Worm (Caenorhabditis elegans) whole organism, L4 larva: ENCODE results near the gene sfxn-1.1.

Experiments
- aha-1 ChIP-seq: fragments of 150-350 bp; peaks from one replicate; lab custom pipeline; 2014; ENCODE audit warnings: missing biosample characterization, missing genetic modification characterization
- aly-2 ChIP-seq: sonication (generic microtip); optimal IDR thresholded peaks from 2 replicates; lab custom pipeline; 2018; ENCODE audit warnings: missing biosample characterization, missing genetic modification characterization
- attf-4 ChIP-seq: sonication (generic microtip); optimal IDR thresholded peaks from 3 replicates; lab custom pipeline; 2017; ENCODE audit warnings: missing biosample characterization, missing genetic modification characterization
- ceh-62 ChIP-seq: sonication (generic microtip); optimal IDR thresholded peaks from 2 replicates; lab custom pipeline; 2017; ENCODE audit warnings: missing biosample characterization, missing genetic modification characterization
- ctbp-1 ChIP-seq: fragments of 200-800 bp; sonication (Bioruptor generic); IDR thresholded peaks from 2 replicates; pipeline ENCODE4 v1.3.6; 2022; ENCODE audit warnings: missing genetic modification reagents, missing genetic modification characterization, missing compliant biosample characterization
- daf-16 ChIP-seq, 3 experiments: sonication (generic microtip); optimal IDR thresholded peaks; 2 replicates each; lab custom pipeline; 2016 to 2017; ENCODE audit warnings: missing genetic modification characterization in 3 of 3, missing genetic modification reagents in 3 of 3, mild to moderate bottlenecking in 2 of 3, missing compliant biosample characterization in 2 of 3, missing biosample characterization in 1 of 3, moderate library complexity in 1 of 3
- dmd-6 ChIP-seq: fragments of 200-800 bp; sonication (Bioruptor generic); IDR thresholded peaks from 2 replicates; pipeline ENCODE4 v1.3.6; 2022; ENCODE audit warnings: missing genetic modification reagents, missing genetic modification characterization, missing compliant biosample characterization
- dmd-8 ChIP-seq: fragments of 200-800 bp; sonication (Bioruptor generic); IDR thresholded peaks from 2 replicates; pipeline ENCODE4 v1.3.6; 2022; ENCODE audit warnings: missing genetic modification characterization, missing compliant biosample characterization
- duxl-1 ChIP-seq: sonication (generic microtip); optimal IDR thresholded peaks from 2 replicates; lab custom pipeline; 2016; ENCODE audit warnings: mild to moderate bottlenecking, missing genetic modification characterization, moderate library complexity, missing compliant biosample characterization; ENCODE audit not compliant: poor library complexity
- dve-1 ChIP-seq: sonication (generic microtip); optimal IDR thresholded peaks from 2 replicates; lab custom pipeline; 2017; ENCODE audit warnings: antibody characterized with exemption, mild to moderate bottlenecking, missing genetic modification characterization, missing compliant biosample characterization; ENCODE audit not compliant: insufficient read depth
- egl-27 ChIP-seq: sonication (generic microtip); optimal IDR thresholded peaks from 3 replicates; lab custom pipeline; 2017; ENCODE audit warnings: missing biosample characterization, missing genetic modification reagents, missing genetic modification characterization
- gei-8 ChIP-seq: fragments of 200-800 bp; sonication (Bioruptor generic); optimal IDR thresholded peaks from 2 replicates; lab custom pipeline; 2018; ENCODE audit warnings: mild to moderate bottlenecking, missing genetic modification characterization, missing compliant biosample characterization
- hlh-11 ChIP-seq: fragments of 200-800 bp; sonication (Bioruptor generic); optimal IDR thresholded peaks from 2 replicates; lab custom pipeline; 2018; ENCODE audit warnings: mild to moderate bottlenecking, missing genetic modification characterization, missing compliant biosample characterization
- hlh-30 ChIP-seq: sonication (generic microtip); optimal IDR thresholded peaks from 2 replicates; lab custom pipeline; 2017; ENCODE audit warnings: antibody characterized with exemption, mild to moderate bottlenecking, missing genetic modification characterization, missing compliant biosample characterization; ENCODE audit not compliant: insufficient read depth
- lir-3 ChIP-seq: sonication (generic microtip); optimal IDR thresholded peaks from 2 replicates; lab custom pipeline; 2016; ENCODE audit warnings: mild to moderate bottlenecking, missing genetic modification characterization, missing compliant biosample characterization
- lsy-2 ChIP-seq, 2 experiments: fragments of 150-350 bp in 1 of 2; sonication (generic microtip) in 1 of 2; optimal IDR thresholded peaks; 2 replicates each; lab custom pipeline; 2014 to 2017; ENCODE audit warnings: missing biosample characterization in 2 of 2, missing genetic modification characterization in 2 of 2
- mdl-1 ChIP-seq, 2 experiments: fragments of 150-350 bp in 1 of 2; sonication (generic microtip) in 1 of 2; optimal IDR thresholded peaks; 2 replicates each; lab custom pipeline; 2014 to 2017; ENCODE audit warnings: missing biosample characterization in 2 of 2, missing genetic modification characterization in 2 of 2
- mdt-29 ChIP-seq: fragments of 200-800 bp; sonication (Bioruptor generic); IDR thresholded peaks from 2 replicates; pipeline ENCODE4 v1.3.6; 2022; ENCODE audit warnings: missing genetic modification reagents, missing genetic modification characterization, missing compliant biosample characterization
- mep-1 ChIP-seq: fragments of 150-350 bp; sonication (generic microtip); optimal IDR thresholded peaks from 3 replicates; lab custom pipeline; 2014; ENCODE audit warnings: missing biosample characterization, missing genetic modification characterization
- mes-2 ChIP-seq: sonication (generic microtip); optimal IDR thresholded peaks from 2 replicates; lab custom pipeline; 2016; ENCODE audit warnings: missing genotype, mild to moderate bottlenecking, missing genetic modification characterization, missing compliant biosample characterization; ENCODE audit not compliant: poor library complexity, severe bottlenecking
- nhr-10 ChIP-seq: fragments of 150-350 bp; optimal IDR thresholded peaks from 2 replicates; lab custom pipeline; 2014; ENCODE audit warnings: missing biosample characterization, missing genetic modification characterization
- nhr-102 ChIP-seq: sonication (generic microtip); optimal IDR thresholded peaks from 2 replicates; lab custom pipeline; 2016; ENCODE audit warnings: mild to moderate bottlenecking, missing genetic modification characterization, moderate library complexity, missing compliant biosample characterization
- nhr-28 ChIP-seq: fragments of 150-350 bp; optimal IDR thresholded peaks from 2 replicates; lab custom pipeline; 2014; ENCODE audit warnings: missing biosample characterization, missing genetic modification characterization
- nhr-48 ChIP-seq: sonication (generic microtip); optimal IDR thresholded peaks from 2 replicates; lab custom pipeline; 2016; ENCODE audit warnings: mild to moderate bottlenecking, missing genetic modification characterization, missing compliant biosample characterization
- nhr-6 ChIP-seq: fragments of 150-350 bp; optimal IDR thresholded peaks from 2 replicates; lab custom pipeline; 2014; ENCODE audit warnings: missing biosample characterization, missing genetic modification characterization
- nhr-76 ChIP-seq: fragments of 150-350 bp; optimal IDR thresholded peaks from 2 replicates; lab custom pipeline; 2014; ENCODE audit warnings: missing biosample characterization, missing genetic modification characterization
- pha-4 ChIP-seq, 2 experiments: fragments of 150-350 bp in 1 of 2; fragments of 200-800 bp in 1 of 2; sonication (Bioruptor generic) in 1 of 2; IDR thresholded peaks in 1 of 2; optimal IDR thresholded peaks in 1 of 2; 2 replicates each; pipeline versions ENCODE4 v1.3.6 to Lab custom; 2014 to 2022; ENCODE audit warnings: missing genetic modification characterization in 2 of 2, missing genetic modification reagents in 2 of 2, missing biosample characterization in 1 of 2, missing compliant biosample characterization in 1 of 2
- php-3 ChIP-seq: fragments of 200-800 bp; sonication (Bioruptor generic); IDR thresholded peaks from 2 replicates; pipeline ENCODE4 v1.3.6; 2022; ENCODE audit warnings: missing genetic modification reagents, missing genetic modification characterization, missing compliant biosample characterization
- snpc-1.2 ChIP-seq: fragments of 200-800 bp; sonication (Bioruptor generic); IDR thresholded peaks from 2 replicates; pipeline ENCODE4 v1.3.6; 2022; ENCODE audit warnings: missing genetic modification reagents, missing genetic modification characterization, missing compliant biosample characterization
- tra-1 ChIP-seq: fragments of 200-800 bp; sonication (Bioruptor generic); IDR thresholded peaks from 2 replicates; pipeline ENCODE4 v1.3.6; 2022; ENCODE audit warnings: missing genetic modification reagents, missing genetic modification characterization, missing compliant biosample characterization
- unc-62 ChIP-seq, 3 experiments: fragments of 150-350 bp in 1 of 3; sonication (generic microtip); optimal IDR thresholded peaks in 2 of 3; peaks in 1 of 3; 1 replicate in 1 of 3; 2 replicates in 2 of 3; lab custom pipeline; 2014 to 2017; ENCODE audit warnings: missing biosample characterization in 3 of 3, missing genetic modification characterization in 3 of 3, missing genetic modification reagents in 3 of 3, missing genotype in 1 of 3
- zag-1 ChIP-seq: fragments of 150-350 bp; optimal IDR thresholded peaks from 2 replicates; lab custom pipeline; 2014; ENCODE audit warnings: missing biosample characterization, missing genetic modification characterization
- zfp-3 ChIP-seq: fragments of 200-800 bp; sonication (Bioruptor generic); conservative IDR thresholded peaks from 2 replicates; pipeline ENCODE4 v1.3.6; 2022; ENCODE audit warnings: missing genetic modification reagents, missing genetic modification characterization, missing compliant biosample characterization
- zip-11 ChIP-seq: fragments of 200-800 bp; sonication (Bioruptor generic); IDR thresholded peaks from 2 replicates; pipeline ENCODE4 v1.3.6; 2022; ENCODE audit warnings: missing genetic modification characterization, missing compliant biosample characterization

sfxn-1.1 gene

DNA sequence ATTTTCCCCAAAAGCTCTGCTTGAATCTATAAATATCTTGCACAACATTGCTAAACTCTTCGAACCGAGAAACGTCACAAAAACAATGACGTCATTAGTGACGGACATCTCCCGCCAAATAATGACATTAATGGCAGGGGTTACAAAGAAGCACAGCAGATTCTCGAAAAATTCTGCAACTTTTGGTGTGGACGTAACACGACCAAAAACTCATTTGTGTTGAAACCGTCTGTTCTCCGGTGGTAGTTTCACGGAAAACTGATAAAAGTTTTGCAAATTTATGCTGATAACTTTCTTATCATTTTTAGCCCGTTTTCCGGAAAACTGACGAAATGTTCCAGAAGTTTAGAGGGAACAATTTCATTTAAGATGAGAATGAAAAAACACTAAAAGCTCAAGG is 20.1 kb downstream of the sfxn-1.1 start:
- no peak for TF ChIP-seq daf-16 (GFP tag; optimal IDR thresholded peaks at IDR 0.05; lab: Kevin White, UChicago)
- TF ChIP-seq daf-16 (tag; optimal IDR thresholded peaks at IDR 0.05; lab: Kevin White, UChicago): peak; percentile 31
- no peak for TF ChIP-seq duxl-1 (tag; lab: Kevin White, UChicago)
- 0 out of 2 replicates have a peak, but pooled peaks have one; percentile 13 for TF ChIP-seq php-3
- no peak for TF ChIP-seq zip-11
- no peak for TF ChIP-seq nhr-102 (tag; lab: Kevin White, UChicago)
- TF ChIP-seq mdt-29: 0 out of 2 replicates have a peak, but pooled peaks have one; percentile 25
- TF ChIP-seq hlh-11 (tag; lab: Kevin White, UChicago): peak; percentile 60
- no peak for TF ChIP-seq nhr-10 (tag; lab: Kevin White, UChicago)
- peak in 1 of 2 experiments; percentile 15 for TF ChIP-seq lsy-2 (tag; optimal IDR thresholded peaks at IDR 0.05; lab: Kevin White, UChicago)
- TF ChIP-seq attf-4: no peak
- TF ChIP-seq egl-27: no peak
- peak; percentile 45 for TF ChIP-seq nhr-28 (tag; lab: Kevin White, UChicago)
- peak; percentile 32 for TF ChIP-seq dve-1 (tag; lab: Kevin White, UChicago)
- TF ChIP-seq dmd-6 (GFP tag; lab: Robert Waterston, UW): peak; percentile 90

DNA sequence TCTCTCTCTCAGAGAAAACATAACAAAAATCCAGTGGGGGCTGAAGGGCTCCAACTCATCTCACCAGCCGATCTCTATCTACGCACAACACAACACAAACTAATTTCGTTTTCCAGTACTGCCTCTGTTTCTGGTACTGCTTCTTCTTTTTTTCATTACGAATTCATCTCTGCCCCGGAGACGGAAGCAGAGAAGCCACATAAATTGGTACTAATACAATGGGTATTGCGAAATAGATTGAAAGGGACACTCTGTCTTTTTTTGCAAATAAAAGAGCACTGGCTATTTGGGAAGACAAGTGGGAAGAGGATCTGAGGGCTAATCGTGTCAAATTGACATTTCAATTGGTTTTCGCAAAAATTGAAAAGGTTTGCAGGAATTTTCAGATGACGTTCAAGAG is 21.4 kb downstream of the sfxn-1.1 start:
- peak; percentile 25 for TF ChIP-seq mep-1
- TF ChIP-seq ceh-62 (tag; lab: Kevin White, UChicago): no peak
- TF ChIP-seq zag-1: no peak
- peak; percentile 52; the same call in 1 of the 2 replicates for TF ChIP-seq ctbp-1 (GFP tag; lab: Robert Waterston, UW)
- no peak for TF ChIP-seq nhr-6 (tag; lab: Kevin White, UChicago)
- peak in 1 of 2 experiments; percentile 14 for TF ChIP-seq lsy-2 (tag; optimal IDR thresholded peaks at IDR 0.05; lab: Kevin White, UChicago)

DNA sequence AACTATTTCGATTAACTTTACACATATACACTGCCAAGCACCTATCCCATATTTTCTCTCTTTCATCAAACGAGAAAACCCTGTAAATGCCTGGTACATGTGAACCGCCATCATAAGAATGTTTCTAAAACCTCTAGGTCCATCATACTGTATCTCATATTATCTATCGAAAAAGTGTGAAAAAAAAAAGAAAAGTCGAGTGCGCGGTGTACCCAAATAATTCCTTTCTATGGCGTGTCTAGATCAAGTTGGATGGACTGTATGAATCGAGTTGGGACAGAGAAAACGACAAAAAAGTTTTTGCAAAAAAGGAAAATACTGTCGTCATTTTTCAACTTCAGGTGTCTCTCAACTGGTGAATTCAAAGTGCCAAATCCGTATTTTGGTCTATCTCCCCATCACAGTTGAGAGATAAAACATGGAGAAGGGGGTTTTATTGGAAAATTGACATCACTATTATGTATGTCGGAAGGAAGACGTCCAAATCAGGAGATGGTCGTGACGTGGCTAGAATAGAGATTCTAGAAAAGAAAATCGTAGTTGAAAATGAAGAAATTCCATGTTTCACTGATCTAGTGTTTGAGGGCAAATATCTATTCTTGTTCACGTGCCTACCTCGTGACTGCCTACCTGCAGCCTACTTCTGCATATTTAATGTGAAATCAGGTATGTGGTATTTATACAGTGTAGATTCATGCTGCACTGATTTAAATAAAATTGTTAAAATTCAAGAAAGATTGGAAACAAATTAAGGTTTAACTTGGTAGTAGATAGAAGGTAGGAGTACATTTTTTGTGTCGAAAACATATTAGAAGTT is 25.2 kb downstream of the sfxn-1.1 start:
- TF ChIP-seq gei-8 (GFP tag; lab: Kevin White, UChicago) (peak; percentile 5), lir-3 (tag; lab: Kevin White, UChicago) (no peak), zag-1 (no peak), hlh-30 (tag; lab: Kevin White, UChicago) (peak; percentile 56), aly-2 (tag; lab: Kevin White, UChicago) (no peak), nhr-28 (tag; lab: Kevin White, UChicago) (peak; percentile 31), aha-1 (tag; lab: Kevin White, UChicago) (peak; percentile 93), unc-62 (GFP tag; optimal IDR thresholded peaks at IDR 0.05 in 1 of 2; lab: Kevin White, UChicago) (peak in 1 of 2 experiments; percentile 59), unc-62 (tag; optimal IDR thresholded peaks at IDR 0.05; lab: Kevin White, UChicago) (no peak), dmd-6 (GFP tag; lab: Robert Waterston, UW) (peak; percentile 46), snpc-1.2 (GFP tag; lab: Robert Waterston, UW) (no peak), nhr-48 (peak; percentile 97), tra-1 (0 out of 2 replicates have a peak, but pooled peaks have one; percentile 61), mdl-1 (tag; optimal IDR thresholded peaks at IDR 0.05; lab: Kevin White, UChicago) (peak in 1 of 2 experiments; percentile 25), hlh-11 (tag; lab: Kevin White, UChicago) (peak; percentile 30)
- TF ChIP-seq, all 104 proteins: peak for 10

DNA sequence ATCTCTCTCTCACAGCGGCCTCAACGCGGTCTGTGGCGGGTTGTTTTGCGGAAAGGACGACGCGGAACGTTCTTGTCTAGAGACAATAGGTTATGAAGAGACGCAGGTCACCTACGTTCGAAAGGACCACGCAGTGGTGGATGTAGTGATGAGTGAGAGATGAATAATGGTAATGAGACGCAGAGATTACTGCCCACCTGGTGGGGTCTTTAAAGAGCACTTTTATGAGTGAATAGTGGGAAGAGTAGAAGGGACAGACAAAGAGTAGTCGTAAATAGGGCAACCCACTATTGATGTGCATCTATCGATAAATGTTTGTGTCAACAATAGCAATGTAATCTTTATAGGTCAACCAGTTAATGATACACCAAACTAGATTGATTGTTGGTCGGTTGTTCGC is 27.6 kb downstream of the sfxn-1.1 start:
- TF ChIP-seq nhr-76 (tag; lab: Kevin White, UChicago): no peak
- TF ChIP-seq dmd-8 (GFP tag; lab: Robert Waterston, UW): 0 out of 2 replicates have a peak, but pooled peaks have one; percentile 27
- TF ChIP-seq zfp-3 (GFP tag; lab: Robert Waterston, UW): no peak
- peak in 1 of 2 experiments; percentile 72 for TF ChIP-seq unc-62 (GFP tag; optimal IDR thresholded peaks at IDR 0.05 in 1 of 2; lab: Kevin White, UChicago)
- TF ChIP-seq unc-62 (tag; optimal IDR thresholded peaks at IDR 0.05; lab: Kevin White, UChicago): no peak
- peak; percentile 5 for TF ChIP-seq mes-2
- peak; percentile 77 for TF ChIP-seq nhr-6 (tag; lab: Kevin White, UChicago)
- no peak for TF ChIP-seq duxl-1 (tag; lab: Kevin White, UChicago)
- TF ChIP-seq pha-4 (GFP tag; IDR thresholded peaks at IDR 0.05; lab: Robert Waterston, UW): no peak
- no peak for TF ChIP-seq pha-4 (tag; optimal IDR thresholded peaks at IDR 0.05; lab: Kevin White, UChicago)
- TF ChIP-seq daf-16 (GFP tag; optimal IDR thresholded peaks at IDR 0.05; lab: Kevin White, UChicago): no peak
- TF ChIP-seq daf-16 (tag; optimal IDR thresholded peaks at IDR 0.05; lab: Kevin White, UChicago): peak; percentile 11
